Worm (Caenorhabditis elegans) whole organism, L4/young adult: ENCODE data around the gene ZK792.5.

Experiments used
- W03F9.2 ChIP-seq: fragments of 150-350 bp; optimal IDR thresholded peaks from 2 replicates; lab custom pipeline; 2014; ENCODE audit warnings: missing biosample characterization, missing genetic modification characterization
- dao-5 ChIP-seq: sonication (generic microtip); optimal IDR thresholded peaks from 2 replicates; lab custom pipeline; 2016; ENCODE audit warnings: missing genotype, missing genetic modification characterization, moderate library complexity, missing compliant biosample characterization
- him-1 ChIP-seq: sonication (generic microtip); optimal IDR thresholded peaks from 2 replicates; lab custom pipeline; 2016; ENCODE audit warnings: missing genotype, missing genetic modification reagents, missing genetic modification characterization, missing compliant biosample characterization

ZK792.5 gene

ce11 chrIV:11636409-11636723, 51.6 kb downstream of the ZK792.5 start, which contains the start of gene F58B3.6:
F58B3.6 (plus strand) TSS chrIV:11636648.
- no peak for TF ChIP-seq W03F9.2 (tag; lab: Kevin White, UChicago)
- no peak for TF ChIP-seq him-1 (tag; lab: Kevin White, UChicago)
- no peak for TF ChIP-seq dao-5 (tag; lab: Kevin White, UChicago)

DNA sequence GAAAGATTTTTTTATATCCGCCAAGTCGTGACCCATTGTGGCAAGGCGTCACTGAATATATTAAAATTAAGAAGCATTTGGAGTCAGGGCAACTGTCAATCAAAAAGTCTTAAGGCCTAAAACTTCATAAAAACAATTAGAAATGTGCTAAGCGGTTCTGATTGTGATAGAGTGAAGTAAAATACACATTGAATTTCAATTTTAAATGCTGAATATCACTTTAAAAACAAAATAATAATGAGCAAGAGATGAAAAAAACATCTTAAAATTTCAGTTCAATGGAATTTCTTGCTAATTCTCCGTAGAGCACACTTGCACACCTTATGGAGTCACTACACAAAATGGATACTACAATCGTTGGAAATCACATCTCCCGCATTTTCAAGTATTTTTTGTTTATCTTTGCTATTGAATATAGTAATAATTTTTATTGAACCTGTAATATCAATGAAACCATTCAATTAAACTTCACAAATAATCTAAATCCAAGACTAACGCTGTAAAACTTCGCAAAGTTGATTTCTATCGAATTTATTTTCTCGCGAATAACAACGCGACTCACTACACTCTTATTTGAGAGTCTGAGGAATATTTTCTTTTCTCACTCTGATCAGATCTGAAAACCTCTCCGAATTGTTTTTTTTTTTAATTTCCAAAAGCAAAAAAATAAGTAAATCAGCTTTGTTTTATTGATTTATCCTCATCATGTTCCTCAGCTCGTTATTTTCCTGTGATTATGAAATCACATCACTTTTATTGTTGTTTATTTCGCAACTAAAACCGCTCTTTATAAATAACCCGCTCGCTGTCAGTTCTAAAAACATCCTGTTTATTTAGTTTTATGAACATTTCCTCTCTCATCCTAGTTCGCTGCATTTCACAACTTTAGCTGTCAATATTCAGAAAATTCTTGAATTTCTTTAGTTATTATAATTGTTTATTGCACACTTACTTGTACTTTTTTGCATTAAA, 52.2 kb downstream of the ZK792.5 start, which contains the start of gene mars-1:
Gene mars-1 (minus strand): TSS at position 51 of the 972 bp plus-strand sequence.
- TF ChIP-seq him-1 (tag; lab: Kevin White, UChicago) (no peak), W03F9.2 (tag; lab: Kevin White, UChicago) (peak; percentile 66)
